Fruit fly (Drosophila melanogaster) whole organism, prepupa: ENCODE measurements around the gene CG9855.

Source experiments
- CG10631 ChIP-seq: fragments of 200-800 bp; sonication (Bioruptor generic); optimal IDR thresholded peaks from 2 replicates; lab custom pipeline; 2016; ENCODE audit warnings: missing biosample characterization, missing genetic modification characterization
- CG11762 ChIP-seq: fragments of 200-800 bp; sonication (Bioruptor generic); optimal IDR thresholded peaks from 3 replicates; lab custom pipeline; 2016; ENCODE audit warnings: missing biosample characterization, missing genetic modification characterization; ENCODE audit not compliant: insufficient read depth
- CG11902 ChIP-seq: fragments of 200-800 bp; sonication (Bioruptor generic); optimal IDR thresholded peaks from 3 replicates; lab custom pipeline; 2016; ENCODE audit warnings: missing biosample characterization, missing genetic modification characterization
- CG1621 ChIP-seq: fragments of 200-800 bp; sonication (Bioruptor generic); optimal IDR thresholded peaks from 3 replicates; lab custom pipeline; 2018; ENCODE audit warnings: missing biosample characterization, mild to moderate bottlenecking, missing genetic modification characterization
- CG3032 ChIP-seq: fragments of 200-800 bp; optimal IDR thresholded peaks from 2 replicates; lab custom pipeline; 2019; ENCODE audit warnings: missing biosample characterization, mild to moderate bottlenecking, missing genetic modification characterization, moderate library complexity
- CG32006 ChIP-seq: fragments of 200-800 bp; sonication (Bioruptor generic); optimal IDR thresholded peaks from 3 replicates; lab custom pipeline; 2017; ENCODE audit warnings: missing biosample characterization, mild to moderate bottlenecking, missing genetic modification characterization
- CG34406 ChIP-seq: fragments of 200-800 bp; sonication (Bioruptor generic); optimal IDR thresholded peaks from 3 replicates; lab custom pipeline; 2016; ENCODE audit warnings: missing biosample characterization, missing genetic modification characterization
- CG4318 ChIP-seq: fragments of 200-800 bp; sonication (Bioruptor generic); optimal IDR thresholded peaks from 3 replicates; lab custom pipeline; 2017; ENCODE audit warnings: missing biosample characterization, mild to moderate bottlenecking, missing genetic modification characterization
- CG7368 ChIP-seq: fragments of 200-800 bp; sonication (Bioruptor generic); optimal IDR thresholded peaks from 3 replicates; lab custom pipeline; 2016; ENCODE audit warnings: missing biosample characterization, missing genetic modification characterization
- CG8119 ChIP-seq: fragments of 200-800 bp; sonication (Bioruptor generic); IDR thresholded peaks from 3 replicates; pipeline ENCODE4 v1.3.6; 2022; ENCODE audit warnings: missing biosample characterization, missing genetic modification characterization
- CG8319 ChIP-seq: fragments of 200-800 bp; sonication (Bioruptor generic); optimal IDR thresholded peaks from 3 replicates; lab custom pipeline; 2016; ENCODE audit warnings: missing biosample characterization, missing genetic modification characterization
- CG9139 ChIP-seq: fragments of 200-800 bp; sonication (Bioruptor generic); optimal IDR thresholded peaks from 3 replicates; lab custom pipeline; 2017; ENCODE audit warnings: missing biosample characterization, mild to moderate bottlenecking, missing genetic modification characterization
- Eip75B ChIP-seq: fragments of 200-800 bp; sonication (Bioruptor generic); optimal IDR thresholded peaks from 3 replicates; lab custom pipeline; 2016; ENCODE audit warnings: missing biosample characterization, missing genetic modification characterization
- Eip78C ChIP-seq: fragments of 200-800 bp; sonication (Bioruptor generic); peaks from one replicate; lab custom pipeline; 2016; ENCODE audit warnings: missing biosample characterization, missing genetic modification characterization
- Eip93F ChIP-seq: fragments of 200-800 bp; sonication (Bioruptor generic); optimal IDR thresholded peaks from 2 replicates; lab custom pipeline; 2016; ENCODE audit warnings: missing biosample characterization, mild to moderate bottlenecking, missing genetic modification characterization
- Hr38 ChIP-seq: sonication (Bioruptor generic); optimal IDR thresholded peaks from 2 replicates; lab custom pipeline; 2016; ENCODE audit warnings: missing biosample characterization, missing genetic modification characterization
- Hr4 ChIP-seq: fragments of 200-800 bp; sonication (Bioruptor generic); optimal IDR thresholded peaks from 3 replicates; lab custom pipeline; 2016; ENCODE audit warnings: missing biosample characterization, missing genetic modification characterization
- Met ChIP-seq: fragments of 200-800 bp; sonication (Bioruptor generic); optimal IDR thresholded peaks from 3 replicates; lab custom pipeline; 2016; ENCODE audit warnings: missing biosample characterization, missing genetic modification characterization
- OdsH ChIP-seq: fragments of 200-800 bp; sonication (Bioruptor generic); optimal IDR thresholded peaks from 3 replicates; lab custom pipeline; 2016; ENCODE audit warnings: missing biosample characterization, missing genetic modification characterization
- Sox102F ChIP-seq: fragments of 200-800 bp; sonication (Bioruptor generic); optimal IDR thresholded peaks from 2 replicates; lab custom pipeline; 2016; ENCODE audit warnings: missing biosample characterization, mild to moderate bottlenecking, missing genetic modification characterization
- cyc ChIP-seq: fragments of 200-800 bp; sonication (Bioruptor generic); optimal IDR thresholded peaks from 3 replicates; lab custom pipeline; 2016; ENCODE audit warnings: missing biosample characterization, missing genetic modification characterization
- dac ChIP-seq: fragments of 200-800 bp; sonication (Bioruptor generic); optimal IDR thresholded peaks from 2 replicates; lab custom pipeline; 2017; ENCODE audit warnings: missing biosample characterization, mild to moderate bottlenecking, missing genetic modification characterization
- dsx ChIP-seq: fragments of 200-800 bp; optimal IDR thresholded peaks from 3 replicates; lab custom pipeline; 2019; ENCODE audit warnings: missing biosample characterization, mild to moderate bottlenecking, missing genetic modification characterization, moderate library complexity; ENCODE audit not compliant: poor library complexity, severe bottlenecking
- esn ChIP-seq: fragments of 200-800 bp; sonication (Bioruptor generic); optimal IDR thresholded peaks from 2 replicates; lab custom pipeline; 2016; ENCODE audit warnings: missing biosample characterization, mild to moderate bottlenecking, missing genetic modification characterization, moderate library complexity
- net ChIP-seq: fragments of 200-800 bp; sonication (Bioruptor generic); optimal IDR thresholded peaks from 3 replicates; lab custom pipeline; 2016; ENCODE audit warnings: missing biosample characterization, missing genetic modification characterization
- pdm3 ChIP-seq: fragments of 200-800 bp; sonication (Bioruptor generic); optimal IDR thresholded peaks from 3 replicates; lab custom pipeline; 2016; ENCODE audit warnings: missing biosample characterization, missing genetic modification characterization
- salr ChIP-seq, 2 experiments: fragments of 200-800 bp; sonication (Bioruptor generic); optimal IDR thresholded peaks; 3 replicates each; lab custom pipeline; 2016 to 2018; ENCODE audit warnings: missing biosample characterization in 2 of 2, missing genetic modification characterization in 2 of 2, mild to moderate bottlenecking in 1 of 2
- svp ChIP-seq: fragments of 200-800 bp; sonication (Bioruptor generic); peaks from one replicate; lab custom pipeline; 2016; ENCODE audit warnings: missing biosample characterization, missing genetic modification characterization
- vri ChIP-seq: fragments of 200-800 bp; sonication (Bioruptor generic); optimal IDR thresholded peaks from 3 replicates; lab custom pipeline; 2016; ENCODE audit warnings: missing biosample characterization, mild to moderate bottlenecking, missing genetic modification characterization

The CG9855 gene

dm6 chr3R:4350199-4350598 lies 47.5 kb downstream of the CG9855 start:
- TF ChIP-seq CG4318 = no peak
- TF ChIP-seq dac = no peak
- TF ChIP-seq CG32006 (GFP tag; lab: Kevin White, UChicago) = no peak
- no peak for TF ChIP-seq CG8319 (GFP tag; lab: Kevin White, UChicago)
- no peak for TF ChIP-seq CG34406 (GFP tag; lab: Kevin White, UChicago)
- TF ChIP-seq CG9139 (GFP tag; lab: Kevin White, UChicago) = no peak
- no peak for TF ChIP-seq CG8119 (GFP tag; lab: Robert Waterston, UW)
- TF ChIP-seq net (GFP tag; lab: Kevin White, UChicago) = no peak
- no peak for TF ChIP-seq CG11762 (GFP tag; lab: Kevin White, UChicago)
- no peak for TF ChIP-seq svp (GFP tag; lab: Kevin White, UChicago)
- no peak for TF ChIP-seq CG3032

DNA sequence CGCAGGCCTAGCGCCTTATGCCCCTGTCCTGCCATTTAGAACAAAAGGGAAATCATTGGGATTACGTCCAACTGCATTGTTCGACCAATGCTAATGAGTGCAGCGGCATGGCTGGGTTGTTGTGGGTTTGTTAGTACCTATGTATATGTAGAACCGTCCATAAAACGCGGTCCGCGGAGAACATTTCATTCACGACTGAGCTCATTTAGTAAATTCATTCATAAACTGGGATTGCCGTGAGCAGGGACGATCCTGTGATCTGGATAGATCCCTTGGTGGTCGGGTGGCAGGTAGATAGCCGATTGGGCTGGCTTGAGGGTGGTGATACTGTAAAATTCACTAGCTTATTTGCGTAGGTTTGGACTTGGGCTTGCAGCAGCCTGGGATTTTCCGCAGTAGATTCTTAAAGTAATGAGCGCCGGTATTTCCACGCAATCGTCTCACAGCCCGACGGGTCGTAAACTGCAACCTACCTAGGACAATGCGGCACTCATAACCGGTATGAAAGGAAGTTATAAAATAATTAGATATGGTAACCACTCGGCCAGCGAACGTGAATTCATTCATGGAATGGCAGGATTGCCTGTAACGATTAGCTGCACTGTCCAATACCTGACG lies 49.4 kb downstream of the CG9855 start:
- TF ChIP-seq OdsH (GFP tag; lab: Kevin White, UChicago) (no peak), dsx (GFP tag; lab: Kevin White, UChicago) (no peak), Sox102F (GFP tag; lab: Kevin White, UChicago) (no peak), CG7368 (GFP tag; lab: Kevin White, UChicago) (no peak), Hr38 (GFP tag; lab: Kevin White, UChicago) (no peak), esn (no peak), Met (GFP tag; lab: Kevin White, UChicago) (no peak), Eip78C (GFP tag; lab: Kevin White, UChicago) (no peak), CG8119 (GFP tag; lab: Robert Waterston, UW) (no peak)

- TF ChIP-seq Eip78C (GFP tag; lab: Kevin White, UChicago) (no peak), CG10631 (GFP tag; lab: Kevin White, UChicago) (no peak), Eip93F (GFP tag; lab: Kevin White, UChicago) (no peak), Eip75B (GFP tag; lab: Kevin White, UChicago) (no peak), pdm3 (no peak), CG8319 (GFP tag; lab: Kevin White, UChicago) (no peak), CG8119 (GFP tag; lab: Robert Waterston, UW) (no peak), net (GFP tag; lab: Kevin White, UChicago) (no peak), salr (GFP tag; optimal IDR thresholded peaks at IDR 0.05; lab: Kevin White, UChicago) (no peak), CG11902 (no peak), Hr4 (no peak), Met (GFP tag; lab: Kevin White, UChicago) (no peak), cyc (no peak), CG1621 (tag; lab: Kevin White, UChicago) (no peak), Sox102F (GFP tag; lab: Kevin White, UChicago) (no peak), vri (no peak)
Measured at dm6 chr3R:4346636-4347035, 51.0 kb downstream of the CG9855 start, which contains the start of gene hkb. Gene hkb, minus strand, starts transcription at chr3R:4346646.
